Fruit fly (Drosophila melanogaster) whole organism, embryonic: Measurements from ENCODE around the gene CG11790.

Experiments
- ATbp ChIP-seq: fragments of 200-800 bp; sonication (Bioruptor generic); optimal IDR thresholded peaks from 2 replicates; lab custom pipeline; 2017; ENCODE audit warnings: missing biosample characterization, mild to moderate bottlenecking, missing genetic modification characterization, missing genetic modification reagents
- Bgb ChIP-seq: fragments of 200-800 bp; sonication (Bioruptor generic); IDR thresholded peaks from 2 replicates; pipeline ENCODE4 v1.3.6; 2022; ENCODE audit warnings: missing biosample characterization, missing genetic modification characterization; ENCODE audit not compliant: partially characterized antibody
- CG10321 ChIP-seq: fragments of 200-800 bp; sonication (Bioruptor generic); IDR thresholded peaks from 2 replicates; pipeline ENCODE4 v1.3.6; 2022; ENCODE audit warnings: missing biosample characterization, missing genetic modification characterization
- CG10565 ChIP-seq: fragments of 200-800 bp; sonication (Bioruptor generic); optimal IDR thresholded peaks from 3 replicates; lab custom pipeline; 2016; ENCODE audit warnings: missing biosample characterization, mild to moderate bottlenecking, missing genetic modification characterization
- CG12155 ChIP-seq: fragments of 200-800 bp; sonication (Bioruptor generic); optimal IDR thresholded peaks from 3 replicates; lab custom pipeline; 2016; ENCODE audit warnings: missing biosample characterization, missing genetic modification characterization
- CG12299 ChIP-seq: fragments of 200-800 bp; sonication (Bioruptor generic); optimal IDR thresholded peaks from 2 replicates; lab custom pipeline; 2018; ENCODE audit warnings: missing biosample characterization, mild to moderate bottlenecking, missing genetic modification characterization
- CG12391 ChIP-seq: fragments of 200-800 bp; sonication (Bioruptor generic); optimal IDR thresholded peaks from 3 replicates; lab custom pipeline; 2018; ENCODE audit warnings: missing biosample characterization, mild to moderate bottlenecking, missing genetic modification characterization, moderate library complexity
- CG12769 ChIP-seq: fragments of 200-800 bp; sonication (Bioruptor generic); optimal IDR thresholded peaks from 2 replicates; lab custom pipeline; 2019; ENCODE audit warnings: missing biosample characterization, mild to moderate bottlenecking, missing genetic modification characterization, moderate library complexity
- CG13624 ChIP-seq: fragments of 200-800 bp; sonication (Bioruptor generic); optimal IDR thresholded peaks from 2 replicates; lab custom pipeline; 2016; ENCODE audit warnings: missing biosample characterization, missing genetic modification characterization
- CG16779 ChIP-seq: fragments of 200-800 bp; sonication (Bioruptor generic); IDR thresholded peaks from 2 replicates; pipeline ENCODE4 v1.3.6; 2022; ENCODE audit warnings: missing biosample characterization, missing genetic modification characterization
- CG17328 ChIP-seq: fragments of 200-800 bp; sonication (Bioruptor generic); IDR thresholded peaks from 2 replicates; pipeline ENCODE4 v1.3.6; 2022; ENCODE audit warnings: missing biosample characterization, missing genetic modification characterization
- CG17612 ChIP-seq: fragments of 200-800 bp; sonication (Bioruptor generic); IDR thresholded peaks from 2 replicates; pipeline ENCODE4 v1.3.6; 2022; ENCODE audit warnings: missing biosample characterization, missing genetic modification characterization
- CG18764 ChIP-seq: fragments of 200-800 bp; sonication (Bioruptor generic); optimal IDR thresholded peaks from 3 replicates; lab custom pipeline; 2016; ENCODE audit warnings: missing biosample characterization, missing genetic modification characterization
- CG4282 ChIP-seq: fragments of 200-800 bp; sonication (Bioruptor generic); optimal IDR thresholded peaks from 2 replicates; lab custom pipeline; 2016; ENCODE audit warnings: missing biosample characterization, missing genetic modification characterization
- CG4854 ChIP-seq: fragments of 200-800 bp; sonication (Bioruptor generic); optimal IDR thresholded peaks from 2 replicates; lab custom pipeline; 2016; ENCODE audit warnings: missing biosample characterization, missing genetic modification characterization, inconsistent platforms
- CTCF ChIP-seq: fragments of 200-800 bp; sonication (Bioruptor generic); optimal IDR thresholded peaks from 2 replicates; lab custom pipeline; 2017; ENCODE audit warnings: missing biosample characterization, mild to moderate bottlenecking, missing genetic modification characterization, moderate library complexity
- Doc2 ChIP-seq: fragments of 200-800 bp; sonication (Bioruptor generic); IDR thresholded peaks from 2 replicates; pipeline ENCODE4 v1.3.6; 2022; ENCODE audit warnings: missing biosample characterization, missing genetic modification characterization
- ERR ChIP-seq: fragments of 200-800 bp; sonication (Bioruptor generic); optimal IDR thresholded peaks from 2 replicates; lab custom pipeline; 2016; ENCODE audit warnings: missing biosample characterization, missing genetic modification characterization
- Lhr ChIP-seq: fragments of 200-800 bp; sonication (Bioruptor generic); optimal IDR thresholded peaks from 3 replicates; lab custom pipeline; 2017; ENCODE audit warnings: mild to moderate bottlenecking, missing biosample characterization, missing genetic modification reagents, missing genetic modification characterization
- Mad ChIP-seq: fragments of 200-800 bp; sonication (Bioruptor generic); optimal IDR thresholded peaks from 2 replicates; lab custom pipeline; 2016; ENCODE audit warnings: missing biosample characterization, missing genetic modification characterization
- Med ChIP-seq: fragments of 200-800 bp; sonication (Bioruptor generic); peaks from one replicate; lab custom pipeline; 2016; ENCODE audit warnings: missing biosample characterization, missing genetic modification characterization, mild to moderate bottlenecking, inconsistent platforms, moderate library complexity
- Nf-YA ChIP-seq: fragments of 200-800 bp; sonication (Bioruptor generic); IDR thresholded peaks from 2 replicates; pipeline ENCODE4 v1.3.6; 2022; ENCODE audit warnings: missing biosample characterization, missing genetic modification characterization
- Oaz ChIP-seq: fragments of 200-800 bp; sonication (Bioruptor generic); IDR thresholded peaks from 2 replicates; pipeline ENCODE4 v1.3.6; 2022; ENCODE audit warnings: missing biosample characterization, missing genetic modification characterization
- PHDP ChIP-seq: fragments of 200-800 bp; sonication (Bioruptor generic); optimal IDR thresholded peaks from 3 replicates; lab custom pipeline; 2018; ENCODE audit warnings: missing biosample characterization, mild to moderate bottlenecking, missing genetic modification characterization, moderate library complexity
- Pdp1 ChIP-seq, 2 experiments: fragments of 200-800 bp; sonication (Bioruptor generic); optimal IDR thresholded peaks; 3 replicates each; lab custom pipeline; 2016; ENCODE audit warnings: missing biosample characterization in 2 of 2, missing genetic modification characterization in 2 of 2, mild to moderate bottlenecking in 1 of 2, moderate library complexity in 1 of 2
- Ptx1 ChIP-seq: fragments of 200-800 bp; sonication (Bioruptor generic); IDR thresholded peaks from 2 replicates; pipeline ENCODE4 v1.3.6; 2022; ENCODE audit warnings: missing biosample characterization, missing genetic modification characterization
- Rfx ChIP-seq: fragments of 200-800 bp; sonication (Bioruptor generic); IDR thresholded peaks from 2 replicates; pipeline ENCODE4 v1.3.6; 2022; ENCODE audit warnings: missing biosample characterization, missing genetic modification characterization
- Scr ChIP-seq: fragments of 200-800 bp; sonication (Bioruptor generic); IDR thresholded peaks from 2 replicates; pipeline ENCODE4 v1.3.6; 2022; ENCODE audit warnings: missing biosample characterization, missing genetic modification characterization; ENCODE audit not compliant: partially characterized antibody
- Sin3A ChIP-seq: fragments of >200 bp; optimal IDR thresholded peaks from 2 replicates; lab custom pipeline; 2018
- Sox100B ChIP-seq: fragments of 200-800 bp; sonication (Bioruptor generic); optimal IDR thresholded peaks from 3 replicates; lab custom pipeline; 2018; ENCODE audit warnings: missing biosample characterization, mild to moderate bottlenecking, missing genetic modification characterization
- Sry-δ ChIP-seq: fragments of 200-800 bp; sonication (Bioruptor generic); optimal IDR thresholded peaks from 2 replicates; lab custom pipeline; 2016; ENCODE audit warnings: missing biosample characterization, missing genetic modification characterization
- Tbp ChIP-seq: fragments of >200 bp; optimal IDR thresholded peaks from 2 replicates; lab custom pipeline; 2018; ENCODE audit warnings: missing biosample characterization, missing genetic modification characterization
- Usf ChIP-seq: fragments of 200-800 bp; sonication (Bioruptor generic); optimal IDR thresholded peaks from 2 replicates; lab custom pipeline; 2017; ENCODE audit warnings: missing genotype, missing biosample characterization, missing genetic modification characterization
- al ChIP-seq: fragments of 200-800 bp; sonication (Bioruptor generic); IDR thresholded peaks from 2 replicates; pipeline ENCODE4 v1.3.6; 2022; ENCODE audit warnings: missing biosample characterization, missing genetic modification characterization
- bcd ChIP-seq: fragments of 200-800 bp; sonication (Bioruptor generic); optimal IDR thresholded peaks from 2 replicates; lab custom pipeline; 2017; ENCODE audit warnings: missing biosample characterization, mild to moderate bottlenecking, missing genetic modification characterization
- bowl ChIP-seq: fragments of 200-800 bp; sonication (Bioruptor generic); IDR thresholded peaks from 2 replicates; pipeline ENCODE4 v1.3.6; 2022; ENCODE audit warnings: missing biosample characterization, missing genetic modification characterization
- cg ChIP-seq: fragments of 200-800 bp; sonication (Bioruptor generic); optimal IDR thresholded peaks from 3 replicates; lab custom pipeline; 2019; ENCODE audit warnings: missing biosample characterization, mild to moderate bottlenecking, missing genetic modification characterization, moderate library complexity
- dm ChIP-seq: fragments of 200-800 bp; sonication (Bioruptor generic); optimal IDR thresholded peaks from 3 replicates; lab custom pipeline; 2016; ENCODE audit warnings: missing biosample characterization, missing genetic modification characterization
- dmrt99B ChIP-seq: fragments of 200-800 bp; sonication (Bioruptor generic); optimal IDR thresholded peaks from 2 replicates; lab custom pipeline; 2018; ENCODE audit warnings: missing biosample characterization, mild to moderate bottlenecking, missing genetic modification characterization, moderate library complexity
- ems ChIP-seq: fragments of 200-800 bp; sonication (Bioruptor generic); optimal IDR thresholded peaks from 3 replicates; lab custom pipeline; 2016; ENCODE audit warnings: missing biosample characterization, missing genetic modification characterization
- en ChIP-seq: fragments of 200-800 bp; sonication (Bioruptor generic); optimal IDR thresholded peaks from 2 replicates; lab custom pipeline; 2016; ENCODE audit warnings: missing biosample characterization, missing genetic modification characterization
- fd96Cb ChIP-seq: fragments of 200-800 bp; sonication (Bioruptor generic); optimal IDR thresholded peaks from 2 replicates; lab custom pipeline; 2018; ENCODE audit warnings: missing biosample characterization, mild to moderate bottlenecking, missing genetic modification characterization, moderate library complexity
- gcm2 ChIP-seq: fragments of 200-800 bp; sonication (Bioruptor generic); optimal IDR thresholded peaks from 2 replicates; lab custom pipeline; 2016; ENCODE audit warnings: missing biosample characterization, missing genetic modification characterization
- gt ChIP-seq: fragments of 200-800 bp; sonication (Bioruptor generic); IDR thresholded peaks from 2 replicates; pipeline ENCODE4 v1.3.6; 2022; ENCODE audit warnings: missing biosample characterization, missing genetic modification characterization
- jumu ChIP-seq: fragments of 200-800 bp; sonication (Bioruptor generic); optimal IDR thresholded peaks from 3 replicates; lab custom pipeline; 2016; ENCODE audit warnings: missing biosample characterization, missing genetic modification characterization
- luna ChIP-seq: fragments of 200-800 bp; sonication (Bioruptor generic); optimal IDR thresholded peaks from 2 replicates; lab custom pipeline; 2016; ENCODE audit warnings: missing biosample characterization, missing genetic modification characterization
- nerfin-2 ChIP-seq: fragments of 200-800 bp; sonication (Bioruptor generic); IDR thresholded peaks from 2 replicates; pipeline ENCODE4 v1.3.6; 2022; ENCODE audit warnings: missing biosample characterization, missing genetic modification characterization; ENCODE audit not compliant: partially characterized antibody
- pzg ChIP-seq: fragments of 200-800 bp; sonication (Bioruptor generic); optimal IDR thresholded peaks from 3 replicates; lab custom pipeline; 2018; ENCODE audit warnings: missing biosample characterization, mild to moderate bottlenecking, missing genetic modification characterization, moderate library complexity
- schlank ChIP-seq: fragments of 200-800 bp; sonication (Bioruptor generic); optimal IDR thresholded peaks from 2 replicates; lab custom pipeline; 2018; ENCODE audit warnings: missing biosample characterization, mild to moderate bottlenecking, missing genetic modification characterization
- usp ChIP-seq: fragments of >200 bp; optimal IDR thresholded peaks from 2 replicates; lab custom pipeline; 2017; ENCODE audit warnings: missing biosample characterization, missing genetic modification characterization

Gene CG11790

DNA sequence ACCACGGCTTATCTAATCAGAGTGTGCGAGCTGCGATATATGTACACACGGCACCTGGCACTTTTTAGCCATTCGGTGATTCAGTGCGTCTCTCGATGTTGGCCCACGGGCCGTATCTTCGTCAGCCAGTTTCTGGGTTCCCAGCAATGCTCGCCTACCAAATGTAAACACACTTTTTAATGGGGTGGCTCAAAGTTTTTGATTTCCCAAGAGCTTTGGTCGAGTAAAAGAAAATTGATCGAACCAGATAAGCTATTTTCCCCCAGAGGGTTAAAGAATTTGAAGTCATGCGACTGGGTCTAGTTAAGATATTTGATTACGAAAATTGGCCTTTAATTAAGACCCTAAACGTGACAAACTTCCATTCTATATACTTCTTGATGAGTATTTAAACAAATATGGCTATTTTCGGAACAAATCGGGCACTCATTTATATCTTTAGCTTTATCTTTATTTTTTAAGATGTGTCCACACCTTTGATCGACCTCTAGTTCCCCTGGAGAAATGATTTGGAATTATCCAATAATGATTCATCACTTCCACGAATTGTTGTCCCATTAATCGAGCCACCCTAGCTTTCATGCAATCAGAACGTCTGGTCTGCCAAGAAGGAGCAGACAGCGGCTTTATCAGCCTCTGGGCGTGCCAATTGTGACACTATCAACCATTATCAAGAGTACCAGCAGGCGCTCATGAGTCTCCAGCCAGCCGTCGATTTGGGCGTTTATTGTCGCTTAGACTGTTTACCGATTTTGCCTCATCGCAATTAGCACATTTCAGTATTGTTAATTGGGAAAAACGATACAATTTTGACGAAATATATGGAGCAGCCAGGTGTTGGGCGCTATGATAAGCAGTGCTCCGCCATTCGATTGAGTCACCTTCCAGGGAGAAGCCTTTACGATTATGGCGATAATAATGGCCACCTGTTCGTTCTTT lies 20.0 kb upstream of the CG11790 start (continued):
- TF ChIP-seq CG10565 (GFP tag; lab: Kevin White, UChicago): no peak
- no peak for TF ChIP-seq CTCF (GFP tag; lab: Kevin White, UChicago)
- TF ChIP-seq Doc2 (GFP tag; lab: Robert Waterston, UW): no peak
- no peak for TF ChIP-seq pzg (GFP tag; lab: Kevin White, UChicago)
- TF ChIP-seq CG10321 (GFP tag; lab: Robert Waterston, UW): no peak
- TF ChIP-seq CG12769 (tag; lab: Kevin White, UChicago): no peak
- no peak for TF ChIP-seq gt
- no peak for TF ChIP-seq Ptx1 (GFP tag; lab: Robert Waterston, UW)
- TF ChIP-seq cg (GFP tag; lab: Kevin White, UChicago): no peak
- TF ChIP-seq CG12155: peak; percentile 28
- no peak for TF ChIP-seq bcd (GFP tag; lab: Kevin White, UChicago)
- no peak for TF ChIP-seq dmrt99B (tag; lab: Kevin White, UChicago)
- no peak for TF ChIP-seq nerfin-2 (GFP tag; lab: Robert Waterston, UW)
- no peak for TF ChIP-seq CG17612 (GFP tag; lab: Robert Waterston, UW)
- no peak for TF ChIP-seq Lhr (GFP tag; lab: Kevin White, UChicago)
- TF ChIP-seq ems (GFP tag; lab: Kevin White, UChicago): no peak
- TF ChIP-seq Bgb (GFP tag; lab: Robert Waterston, UW): 0 out of 2 replicates have a peak, but pooled peaks have one; percentile 28
- TF ChIP-seq CG16779 (GFP tag; lab: Robert Waterston, UW): no peak
- no peak for TF ChIP-seq CG4282 (GFP tag; lab: Kevin White, UChicago)
- peak in 1 of 2 experiments; percentile 8 for TF ChIP-seq Pdp1 (GFP tag; optimal IDR thresholded peaks at IDR 0.05; lab: Kevin White, UChicago)
- TF ChIP-seq CG12391: no peak
- TF ChIP-seq Sin3A: no peak
- peak; percentile 17 for TF ChIP-seq CG12299
- TF ChIP-seq Mad (GFP tag; lab: Kevin White, UChicago): no peak
- no peak for TF ChIP-seq luna (GFP tag; lab: Kevin White, UChicago)
- TF ChIP-seq dm: no peak
- TF ChIP-seq Scr (GFP tag; lab: Robert Waterston, UW): no peak
- peak; percentile 70 for TF ChIP-seq Med (GFP tag; lab: Kevin White, UChicago)
- no peak for TF ChIP-seq CG18764 (GFP tag; lab: Kevin White, UChicago)
- peak; percentile 47; the same call in 1 of the 2 replicates for TF ChIP-seq Rfx (GFP tag; lab: Robert Waterston, UW)
- no peak for TF ChIP-seq CG17328 (GFP tag; lab: Robert Waterston, UW)
- no peak for TF ChIP-seq en (GFP tag; lab: Kevin White, UChicago)
- no peak for TF ChIP-seq fd96Cb (tag; lab: Kevin White, UChicago)
- TF ChIP-seq Nf-YA (GFP tag; lab: Robert Waterston, UW): no peak
- no peak for TF ChIP-seq jumu (GFP tag; lab: Kevin White, UChicago)
- TF ChIP-seq Sry-δ (GFP tag; lab: Kevin White, UChicago): no peak
- TF ChIP-seq usp (GFP tag; lab: Kevin White, UChicago): no peak
- peak; percentile 43 for TF ChIP-seq PHDP (tag; lab: Kevin White, UChicago)
- TF ChIP-seq schlank (tag; lab: Kevin White, UChicago): no peak
- TF ChIP-seq CG4854 (GFP tag; lab: Kevin White, UChicago): no peak
- no peak for TF ChIP-seq ERR (GFP tag; lab: Kevin White, UChicago)
- no peak for TF ChIP-seq Oaz (GFP tag; lab: Robert Waterston, UW)
- no peak for TF ChIP-seq bowl (GFP tag; lab: Robert Waterston, UW)
- TF ChIP-seq Sox100B (GFP tag; lab: Kevin White, UChicago): no peak
- 0 out of 2 replicates have a peak, but pooled peaks have one; percentile 14 for TF ChIP-seq al (GFP tag; lab: Robert Waterston, UW)
- TF ChIP-seq Tbp (GFP tag; lab: Kevin White, UChicago): no peak
- TF ChIP-seq CG13624 (GFP tag; lab: Kevin White, UChicago): peak; percentile 20
- TF ChIP-seq ATbp (GFP tag; lab: Kevin White, UChicago): no peak
- no peak for TF ChIP-seq gcm2 (GFP tag; lab: Kevin White, UChicago)
- TF ChIP-seq Usf: peak; percentile 6
